Worm (Caenorhabditis elegans) whole organism, mixed stage, embryonic: Measurements from ENCODE around the gene pis-1.

Experiments used
- M03D4.4 ChIP-seq: sonication (generic microtip); optimal IDR thresholded peaks from 2 replicates; lab custom pipeline; 2017; ENCODE audit warnings: mild to moderate bottlenecking, missing genetic modification characterization, missing compliant biosample characterization
- bed-3 ChIP-seq: fragments of 200-800 bp; sonication (Bioruptor generic); optimal IDR thresholded peaks from 3 replicates; lab custom pipeline; 2018; ENCODE audit warnings: mild to moderate bottlenecking, missing genetic modification characterization, moderate library complexity, missing compliant biosample characterization
- blmp-1 ChIP-seq: fragments of 150-350 bp; optimal IDR thresholded peaks from 2 replicates; lab custom pipeline; 2014; ENCODE audit warnings: missing biosample characterization, missing genetic modification characterization
- ceh-39 ChIP-seq: fragments of 150-350 bp; optimal IDR thresholded peaks from 2 replicates; lab custom pipeline; 2014; ENCODE audit warnings: missing biosample characterization, missing genetic modification characterization
- ceh-43 ChIP-seq: fragments of 200-800 bp; sonication (Bioruptor generic); optimal IDR thresholded peaks from 2 replicates; lab custom pipeline; 2018; ENCODE audit warnings: mild to moderate bottlenecking, missing genetic modification characterization, moderate library complexity, missing compliant biosample characterization
- ceh-83 ChIP-seq: fragments of 200-800 bp; sonication (Bioruptor generic); optimal IDR thresholded peaks from 2 replicates; lab custom pipeline; 2018; ENCODE audit warnings: mild to moderate bottlenecking, missing genetic modification characterization, missing compliant biosample characterization
- ces-1 ChIP-seq: fragments of 150-350 bp; optimal IDR thresholded peaks from 2 replicates; lab custom pipeline; 2014; ENCODE audit warnings: missing biosample characterization, missing genetic modification reagents, missing genetic modification characterization
- cnd-1 ChIP-seq: fragments of 200-800 bp; sonication (Bioruptor generic); optimal IDR thresholded peaks from 2 replicates; lab custom pipeline; 2018; ENCODE audit warnings: mild to moderate bottlenecking, missing genetic modification characterization, missing compliant biosample characterization
- drap-1 ChIP-seq: fragments of 200-800 bp; sonication (Bioruptor generic); optimal IDR thresholded peaks from 3 replicates; lab custom pipeline; 2018; ENCODE audit warnings: mild to moderate bottlenecking, missing genetic modification characterization, missing compliant biosample characterization
- elt-1 ChIP-seq: sonication (generic microtip); optimal IDR thresholded peaks from 2 replicates; lab custom pipeline; 2017; ENCODE audit warnings: missing genetic modification characterization, mild to moderate bottlenecking, missing compliant biosample characterization, antibody characterized with exemption, moderate library complexity, borderline replicate concordance; ENCODE audit not compliant: insufficient read depth
- elt-3 ChIP-seq: fragments of 150-350 bp; optimal IDR thresholded peaks from 2 replicates; lab custom pipeline; 2014; ENCODE audit warnings: missing biosample characterization, missing genetic modification characterization
- flh-1 ChIP-seq: fragments of 200-800 bp; sonication (Bioruptor generic); optimal IDR thresholded peaks from 2 replicates; lab custom pipeline; 2018; ENCODE audit warnings: mild to moderate bottlenecking, missing genetic modification characterization, moderate library complexity, missing compliant biosample characterization
- ham-2 ChIP-seq: fragments of 200-800 bp; sonication (Bioruptor generic); optimal IDR thresholded peaks from 2 replicates; lab custom pipeline; 2018; ENCODE audit warnings: mild to moderate bottlenecking, missing genetic modification characterization, missing compliant biosample characterization
- hlh-1 ChIP-seq: fragments of 150-350 bp; optimal IDR thresholded peaks from 2 replicates; lab custom pipeline; 2014; ENCODE audit warnings: missing biosample characterization, missing genetic modification reagents, missing genetic modification characterization
- lin-13 ChIP-seq: fragments of 150-350 bp; optimal IDR thresholded peaks from 2 replicates; lab custom pipeline; 2014; ENCODE audit warnings: missing biosample characterization, missing genetic modification characterization
- lin-32 ChIP-seq: fragments of 200-800 bp; sonication (Bioruptor generic); optimal IDR thresholded peaks from 2 replicates; lab custom pipeline; 2018; ENCODE audit warnings: mild to moderate bottlenecking, missing genetic modification characterization, missing compliant biosample characterization
- lsy-2 ChIP-seq: fragments of 150-350 bp; optimal IDR thresholded peaks from 2 replicates; lab custom pipeline; 2014; ENCODE audit warnings: missing biosample characterization, missing genetic modification characterization
- mab-5 ChIP-seq: fragments of 150-350 bp; optimal IDR thresholded peaks from 2 replicates; lab custom pipeline; 2014; ENCODE audit warnings: missing biosample characterization, missing genetic modification characterization
- mep-1 ChIP-seq: fragments of 150-350 bp; optimal IDR thresholded peaks from 2 replicates; lab custom pipeline; 2017; ENCODE audit warnings: missing biosample characterization, missing genetic modification reagents, missing genetic modification characterization, inconsistent platforms
- mls-2 ChIP-seq: sonication (generic microtip); optimal IDR thresholded peaks from 2 replicates; lab custom pipeline; 2016; ENCODE audit warnings: mild to moderate bottlenecking, missing genetic modification characterization, moderate library complexity, missing compliant biosample characterization
- nhr-12 ChIP-seq: fragments of 150-350 bp; optimal IDR thresholded peaks from 2 replicates; lab custom pipeline; 2014; ENCODE audit warnings: missing biosample characterization, missing genetic modification characterization
- nhr-2 ChIP-seq: fragments of 150-350 bp; optimal IDR thresholded peaks from 2 replicates; lab custom pipeline; 2014; ENCODE audit warnings: missing biosample characterization, missing genetic modification characterization
- nhr-237 ChIP-seq: fragments of 150-350 bp; optimal IDR thresholded peaks from 2 replicates; lab custom pipeline; 2014; ENCODE audit warnings: missing biosample characterization, missing genetic modification characterization
- nhr-28 ChIP-seq: fragments of 150-350 bp; optimal IDR thresholded peaks from 2 replicates; lab custom pipeline; 2014; ENCODE audit warnings: missing biosample characterization, missing genetic modification characterization
- nhr-76 ChIP-seq: sonication (generic microtip); optimal IDR thresholded peaks from 2 replicates; lab custom pipeline; 2017; ENCODE audit warnings: missing biosample characterization, missing genetic modification characterization
- pha-4 ChIP-seq: fragments of 150-350 bp; optimal IDR thresholded peaks from 2 replicates; lab custom pipeline; 2018; ENCODE audit warnings: missing biosample characterization, missing genetic modification reagents, missing genetic modification characterization
- sem-2 ChIP-seq: fragments of 200-800 bp; sonication (Bioruptor generic); optimal IDR thresholded peaks from 2 replicates; lab custom pipeline; 2018; ENCODE audit warnings: mild to moderate bottlenecking, missing genetic modification characterization, missing compliant biosample characterization
- snpc-4 ChIP-seq: fragments of 150-350 bp; optimal IDR thresholded peaks from 2 replicates; lab custom pipeline; 2014; ENCODE audit warnings: missing biosample characterization, missing genetic modification characterization
- tbx-8 ChIP-seq: fragments of 200-800 bp; sonication (Bioruptor generic); optimal IDR thresholded peaks from 2 replicates; lab custom pipeline; 2018; ENCODE audit warnings: mild to moderate bottlenecking, missing genetic modification characterization, moderate library complexity, missing compliant biosample characterization
- unc-120 ChIP-seq: sonication (generic microtip); optimal IDR thresholded peaks from 2 replicates; lab custom pipeline; 2017; ENCODE audit warnings: missing genetic modification characterization, missing compliant biosample characterization; ENCODE audit not compliant: poor library complexity, severe bottlenecking
- unc-39 ChIP-seq: fragments of 150-350 bp; optimal IDR thresholded peaks from 2 replicates; lab custom pipeline; 2014; ENCODE audit warnings: missing biosample characterization, missing genetic modification characterization

Gene pis-1

ce11 chrIV:9802711-9803110 is 6.3 kb upstream of the pis-1 start, which contains the start of gene fat-3:
fat-3 (plus strand) TSS chrIV:9803023.
- TF ChIP-seq drap-1 (GFP tag; lab: Kevin White, UChicago) (no peak), snpc-4 (tag; lab: Kevin White, UChicago) (no peak), blmp-1 (no peak), ceh-39 (tag; lab: Kevin White, UChicago) (no peak)

ce11 chrIV:9801418-9801817 is 5.0 kb upstream of the pis-1 start:
- TF ChIP-seq ceh-43 (GFP tag; lab: Kevin White, UChicago) (no peak), lsy-2 (tag; lab: Kevin White, UChicago) (no peak), lin-32 (GFP tag; lab: Kevin White, UChicago) (no peak), lin-13 (tag; lab: Kevin White, UChicago) (no peak), cnd-1 (tag; lab: Kevin White, UChicago) (no peak), nhr-76 (tag; lab: Kevin White, UChicago) (no peak), unc-39 (no peak), ceh-83 (GFP tag; lab: Kevin White, UChicago) (no peak), nhr-237 (tag; lab: Kevin White, UChicago) (no peak), unc-120 (no peak), M03D4.4 (no peak), blmp-1 (no peak), snpc-4 (tag; lab: Kevin White, UChicago) (no peak), ham-2 (no peak), nhr-2 (no peak), drap-1 (GFP tag; lab: Kevin White, UChicago) (no peak)

- no peak for TF ChIP-seq nhr-2
- no peak for TF ChIP-seq mab-5 (tag; lab: Kevin White, UChicago)
- no peak for TF ChIP-seq mls-2 (tag; lab: Kevin White, UChicago)
- TF ChIP-seq tbx-8, result no peak
- TF ChIP-seq M03D4.4, result no peak
Measured at ce11 chrIV:9799664-9800063, 3.3 kb upstream of the pis-1 start.

ce11 chrIV:9799129-9799528 is 2.7 kb upstream of the pis-1 start, which contains the start of gene fat-4:
fat-4 (plus strand) TSS chrIV:9799429.
- TF ChIP-seq bed-3 (GFP tag; lab: Kevin White, UChicago) (no peak), cnd-1 (tag; lab: Kevin White, UChicago) (no peak), ceh-39 (tag; lab: Kevin White, UChicago) (no peak), nhr-2 (no peak), mep-1 (tag; lab: Kevin White, UChicago) (no peak), ceh-43 (GFP tag; lab: Kevin White, UChicago) (no peak), ceh-83 (GFP tag; lab: Kevin White, UChicago) (no peak), nhr-12 (tag; lab: Kevin White, UChicago) (no peak)

- TF ChIP-seq ces-1 (peak; percentile 94), M03D4.4 (no peak), hlh-1 (tag; lab: Kevin White, UChicago) (no peak), drap-1 (GFP tag; lab: Kevin White, UChicago) (no peak)
Measured at ce11 chrIV:9798307-9798706, 1.9 kb upstream of the pis-1 start.

- TF ChIP-seq nhr-237 (tag; lab: Kevin White, UChicago), result no peak
- no peak for TF ChIP-seq lsy-2 (tag; lab: Kevin White, UChicago)
- no peak for TF ChIP-seq elt-3 (tag; lab: Kevin White, UChicago)
- no peak for TF ChIP-seq nhr-28
- no peak for TF ChIP-seq flh-1 (GFP tag; lab: Kevin White, UChicago)
- no peak for TF ChIP-seq hlh-1 (tag; lab: Kevin White, UChicago)
- peak; percentile 22 for TF ChIP-seq ces-1
- TF ChIP-seq lin-32 (GFP tag; lab: Kevin White, UChicago), result no peak
Measured at ce11 chrIV:9797304-9798003, 1.1 kb upstream of the pis-1 start, which contains the start of gene T13F2.2. T13F2.2 (minus strand) TSS chrIV:9797354.

- TF ChIP-seq nhr-28 (no peak), elt-1 (tag; lab: Kevin White, UChicago) (no peak), blmp-1 (no peak), ces-1 (no peak), pha-4 (tag; lab: Kevin White, UChicago) (no peak), mep-1 (tag; lab: Kevin White, UChicago) (no peak), drap-1 (GFP tag; lab: Kevin White, UChicago) (no peak), sem-2 (GFP tag; lab: Kevin White, UChicago) (no peak), unc-120 (no peak), snpc-4 (tag; lab: Kevin White, UChicago) (no peak), lsy-2 (tag; lab: Kevin White, UChicago) (no peak), bed-3 (GFP tag; lab: Kevin White, UChicago) (no peak), flh-1 (GFP tag; lab: Kevin White, UChicago) (no peak), mab-5 (tag; lab: Kevin White, UChicago) (no peak), nhr-76 (tag; lab: Kevin White, UChicago) (no peak), nhr-12 (tag; lab: Kevin White, UChicago) (no peak), tbx-8 (no peak), elt-3 (tag; lab: Kevin White, UChicago) (no peak)
Measured at ce11 chrIV:9795250-9795649, 1.1 kb downstream of the pis-1 start.
